Worm (Caenorhabditis elegans): Measurements from ENCODE around the gene Y55D5A.4.

DNA sequence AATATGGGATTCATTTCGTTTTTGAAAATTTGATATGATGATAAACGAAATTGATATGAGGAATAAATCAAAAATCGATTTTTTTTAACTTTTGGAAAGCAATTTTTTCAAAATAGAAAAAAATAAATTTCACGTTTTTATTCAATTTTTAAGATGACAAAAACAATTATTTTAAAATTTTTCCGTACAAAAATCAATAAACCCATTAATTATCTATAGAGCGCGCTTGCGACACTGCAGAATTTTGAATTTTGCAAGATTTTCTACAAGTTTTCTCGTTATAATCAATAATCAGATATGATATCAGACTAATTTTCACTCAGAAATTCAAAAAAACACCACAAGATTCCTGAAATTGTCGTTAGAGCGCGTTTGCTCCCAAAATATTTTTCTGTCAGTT lies 45.9 kb downstream of the Y55D5A.4 start, which contains the start of gene R10F2.6:
- no peak for TF ChIP-seq R02D3.7 (tag; optimal IDR thresholded peaks at IDR 0.05)
- TF ChIP-seq ceh-16 (tag; optimal IDR thresholded peaks at IDR 0.05), result no peak
- TF ChIP-seq mdl-1 (tag; optimal IDR thresholded peaks at IDR 0.05), result no peak
- no peak for TF ChIP-seq skn-1 (tag; optimal IDR thresholded peaks at IDR 0.05)
- no peak for TF ChIP-seq nhr-11 (tag; optimal IDR thresholded peaks at IDR 0.05)
- no peak for TF ChIP-seq nhr-23 (tag; optimal IDR thresholded peaks at IDR 0.05)
- no peak for TF ChIP-seq elt-1 (tag; optimal IDR thresholded peaks at IDR 0.05)
- TF ChIP-seq nhr-10 (tag; optimal IDR thresholded peaks at IDR 0.05), result no peak
- TF ChIP-seq snpc-4 (tag; optimal IDR thresholded peaks at IDR 0.05), result no peak
- TF ChIP-seq elt-3 (tag; optimal IDR thresholded peaks at IDR 0.05), result no peak
- no peak for TF ChIP-seq ztf-4 (tag; optimal IDR thresholded peaks at IDR 0.05)
- TF ChIP-seq zag-1 (tag; optimal IDR thresholded peaks at IDR 0.05), result no peak
- no peak for TF ChIP-seq lin-39 (tag; optimal IDR thresholded peaks at IDR 0.05)

Data from whole organism, L2 larva.